Worm (Caenorhabditis elegans) whole organism, L3 larva: ENCODE measurements around the gene dgk-1.

Experiments used
- ZK546.5 ChIP-seq: sonication (generic microtip); optimal IDR thresholded peaks from 2 replicates; lab custom pipeline; 2017; ENCODE audit warnings: missing biosample characterization, missing genetic modification characterization
- ceh-16 ChIP-seq: sonication (generic microtip); optimal IDR thresholded peaks from 2 replicates; lab custom pipeline; 2017; ENCODE audit warnings: missing biosample characterization, missing genetic modification characterization
- daf-12 ChIP-seq: fragments of 150-350 bp; optimal IDR thresholded peaks from 2 replicates; lab custom pipeline; 2014; ENCODE audit warnings: missing biosample characterization, missing genetic modification reagents, missing genetic modification characterization
- eor-1 ChIP-seq, 2 experiments: fragments of 150-350 bp; optimal IDR thresholded peaks; 2 replicates each; lab custom pipeline; 2014 to 2018; ENCODE audit warnings: missing biosample characterization in 2 of 2, missing genetic modification characterization in 2 of 2
- fos-1 ChIP-seq: fragments of 150-350 bp; optimal IDR thresholded peaks from 2 replicates; lab custom pipeline; 2014; ENCODE audit warnings: missing biosample characterization, missing genetic modification characterization
- jun-1 ChIP-seq: fragments of 150-350 bp; optimal IDR thresholded peaks from 2 replicates; lab custom pipeline; 2014; ENCODE audit warnings: missing biosample characterization, missing genetic modification reagents, missing genetic modification characterization
- lin-39 ChIP-seq: fragments of 150-350 bp; optimal IDR thresholded peaks from 2 replicates; lab custom pipeline; 2018; ENCODE audit warnings: missing biosample characterization, missing genetic modification reagents, missing genetic modification characterization
- nfya-1 ChIP-seq: sonication (generic microtip); optimal IDR thresholded peaks from 2 replicates; lab custom pipeline; 2017; ENCODE audit warnings: missing genetic modification characterization, mild to moderate bottlenecking, missing compliant biosample characterization, antibody characterized with exemption, moderate library complexity; ENCODE audit not compliant: insufficient read depth
- nhr-237 ChIP-seq: fragments of 150-350 bp; optimal IDR thresholded peaks from 2 replicates; lab custom pipeline; 2014; ENCODE audit warnings: missing biosample characterization, missing genetic modification characterization
- nhr-76 ChIP-seq: fragments of 150-350 bp; sonication (generic microtip); optimal IDR thresholded peaks from 5 replicates; lab custom pipeline; 2014; ENCODE audit warnings: missing biosample characterization, missing genetic modification characterization
- sea-2 ChIP-seq: fragments of 150-350 bp; sonication (generic microtip); optimal IDR thresholded peaks from 4 replicates; lab custom pipeline; 2014; ENCODE audit warnings: missing biosample characterization, missing genetic modification reagents, missing genetic modification characterization
- ztf-4 ChIP-seq: fragments of 150-350 bp; optimal IDR thresholded peaks from 2 replicates; lab custom pipeline; 2014; ENCODE audit warnings: missing biosample characterization, missing genetic modification characterization

ce11 chrX:970072-970471, 21.2 kb downstream of the dgk-1 start, which contains the start of gene C44C1.6:
- TF ChIP-seq daf-12, result no peak
- TF ChIP-seq nhr-237, result no peak
- TF ChIP-seq nhr-76 (tag; lab: Kevin White, UChicago), result no peak
- TF ChIP-seq eor-1 (tag; optimal IDR thresholded peaks at IDR 0.05; lab: Kevin White, UChicago), result no peak
- TF ChIP-seq sea-2, result no peak
- no peak for TF ChIP-seq ZK546.5 (tag; lab: Kevin White, UChicago)
- TF ChIP-seq fos-1 (tag; lab: Kevin White, UChicago), result no peak
- no peak for TF ChIP-seq ceh-16 (tag; lab: Kevin White, UChicago)
- no peak for TF ChIP-seq lin-39
- TF ChIP-seq nfya-1 (tag; lab: Kevin White, UChicago), result no peak
- TF ChIP-seq ztf-4 (tag; lab: Kevin White, UChicago), result no peak
- TF ChIP-seq jun-1 (tag; lab: Kevin White, UChicago), result no peak
